Worm (Caenorhabditis elegans): ENCODE data around the gene sur-7.

ce11 chrX:16384010-16384409 is 7.6 kb downstream of the sur-7 start:
- TF ChIP-seq hlh-26 (GFP tag; conservative IDR thresholded peaks at IDR 0.05) (no peak), bed-2 (GFP tag; IDR thresholded peaks at IDR 0.05) (no peak), F23B12.7 (tag; optimal IDR thresholded peaks at IDR 0.05; ENCODE audit: insufficient read depth) (no peak), tlf-1 (GFP tag; optimal IDR thresholded peaks at IDR 0.05) (no peak), nhr-179 (tag; optimal IDR thresholded peaks at IDR 0.05) (no peak), efl-1 (GFP tag; optimal IDR thresholded peaks at IDR 0.05) (no peak), nhr-90 (tag; optimal IDR thresholded peaks at IDR 0.05) (no peak), unc-62 (GFP tag; optimal IDR thresholded peaks at IDR 0.05) (no peak), Y53G8AR.9 (GFP tag; conservative IDR thresholded peaks at IDR 0.05) (no peak), F57C9.4 (tag; optimal IDR thresholded peaks at IDR 0.05) (no peak), ama-1 (optimal IDR thresholded peaks at IDR 0.05) (no peak), ama-1 (GFP tag; optimal IDR thresholded peaks at IDR 0.05) (no peak)
